Worm (Caenorhabditis elegans): ENCODE measurements around the gene col-80.

ce11 chrII:10706901-10707300 lies at the start of gene col-80:
- TF ChIP-seq fkh-10 (GFP tag; optimal IDR thresholded peaks at IDR 0.05) (no peak), skn-1 (tag; optimal IDR thresholded peaks at IDR 0.05) (no peak), hmg-11 (tag; optimal IDR thresholded peaks at IDR 0.05) (no peak), egl-27 (tag; optimal IDR thresholded peaks at IDR 0.05) (no peak), lin-15B (tag; optimal IDR thresholded peaks at IDR 0.05) (no peak), ama-1 (optimal IDR thresholded peaks at IDR 0.05) (no peak), tbx-2 (tag; optimal IDR thresholded peaks at IDR 0.05) (no peak), nhr-12 (tag; optimal IDR thresholded peaks at IDR 0.05) (no peak), R02D3.7 (tag; optimal IDR thresholded peaks at IDR 0.05) (no peak), ztf-4 (tag; optimal IDR thresholded peaks at IDR 0.05) (no peak), ztf-11 (tag; optimal IDR thresholded peaks at IDR 0.05) (no peak)
